Worm (Caenorhabditis elegans) whole organism, L2 larva: ENCODE data around the gene sdhd-1.

Experiments
- R02D3.7 ChIP-seq: fragments of 150-350 bp; optimal IDR thresholded peaks from 2 replicates; lab custom pipeline; 2014; ENCODE audit warnings: missing biosample characterization, missing genetic modification characterization
- peb-1 ChIP-seq: fragments of 150-350 bp; optimal IDR thresholded peaks from 2 replicates; lab custom pipeline; 2014; ENCODE audit warnings: missing biosample characterization, missing genetic modification characterization
- snpc-4 ChIP-seq: fragments of 150-350 bp; optimal IDR thresholded peaks from 2 replicates; lab custom pipeline; 2014; ENCODE audit warnings: missing biosample characterization, missing genetic modification characterization

ce11 chrII:11041027-11041426 is 8.7 kb downstream of the sdhd-1 start, which contains the start of gene cey-1:
- TF ChIP-seq peb-1: no peak
- TF ChIP-seq snpc-4: no peak
- no peak for TF ChIP-seq R02D3.7 (tag; lab: Kevin White, UChicago)
